Worm (Caenorhabditis elegans) whole organism, L4 larva: ENCODE data around the gene srw-35.

Experiments used
- F10B5.3 ChIP-seq: sonication (generic microtip); optimal IDR thresholded peaks from 2 replicates; lab custom pipeline; 2016; ENCODE audit warnings: mild to moderate bottlenecking, missing genetic modification characterization, missing compliant biosample characterization
- F26F4.8 ChIP-seq: fragments of 200-800 bp; sonication (Bioruptor generic); conservative IDR thresholded peaks from 2 replicates; pipeline ENCODE4 v1.3.6; 2022; ENCODE audit warnings: missing genetic modification characterization, missing compliant biosample characterization
- F49E8.2 ChIP-seq: sonication (generic microtip); optimal IDR thresholded peaks from 2 replicates; lab custom pipeline; 2016; ENCODE audit warnings: missing compliant biosample characterization, mild to moderate bottlenecking, missing genetic modification characterization, borderline replicate concordance
- Y48G9A.11 ChIP-seq: fragments of 200-800 bp; sonication (Bioruptor generic); IDR thresholded peaks from 2 replicates; pipeline ENCODE4 v1.3.6; 2022; ENCODE audit warnings: missing genetic modification reagents, missing genetic modification characterization, missing compliant biosample characterization
- Y5F2A.4 ChIP-seq: fragments of 200-800 bp; sonication (Bioruptor generic); optimal IDR thresholded peaks from 2 replicates; lab custom pipeline; 2018; ENCODE audit warnings: mild to moderate bottlenecking, missing genetic modification characterization, missing compliant biosample characterization
- ZK337.2 ChIP-seq: fragments of 200-800 bp; sonication (Bioruptor generic); IDR thresholded peaks from 2 replicates; pipeline ENCODE4 v1.3.6; 2022; ENCODE audit warnings: missing genetic modification reagents, missing genetic modification characterization, missing compliant biosample characterization
- ZK546.5 ChIP-seq, 2 experiments: sonication (generic microtip); optimal IDR thresholded peaks; 2 replicates each; lab custom pipeline; 2017; ENCODE audit warnings: missing biosample characterization in 2 of 2, missing genetic modification characterization in 2 of 2
- aha-1 ChIP-seq: fragments of 150-350 bp; peaks from one replicate; lab custom pipeline; 2014; ENCODE audit warnings: missing biosample characterization, missing genetic modification characterization
- arid-1 ChIP-seq: fragments of 200-800 bp; sonication (Bioruptor generic); conservative IDR thresholded peaks from 2 replicates; pipeline ENCODE4 v1.3.6; 2022; ENCODE audit warnings: missing genetic modification reagents, missing genetic modification characterization, missing compliant biosample characterization
- ceh-20 ChIP-seq: fragments of 200-800 bp; sonication (Bioruptor generic); IDR thresholded peaks from 2 replicates; pipeline ENCODE4 v1.3.6; 2022; ENCODE audit warnings: missing genetic modification reagents, missing genetic modification characterization, missing compliant biosample characterization
- ceh-32 ChIP-seq: sonication (generic microtip); optimal IDR thresholded peaks from 2 replicates; lab custom pipeline; 2016; ENCODE audit warnings: mild to moderate bottlenecking, missing genetic modification characterization, missing compliant biosample characterization; ENCODE audit not compliant: poor library complexity
- ceh-44 ChIP-seq: fragments of 200-800 bp; sonication (Bioruptor generic); IDR thresholded peaks from 2 replicates; pipeline ENCODE4 v1.3.6; 2022; ENCODE audit warnings: missing genetic modification reagents, missing genetic modification characterization, missing compliant biosample characterization
- ces-1 ChIP-seq: fragments of 150-350 bp; sonication (generic microtip); optimal IDR thresholded peaks from 4 replicates; lab custom pipeline; 2014; ENCODE audit warnings: missing biosample characterization, missing genetic modification reagents, missing genetic modification characterization
- cey-2 ChIP-seq: sonication (generic microtip); optimal IDR thresholded peaks from 3 replicates; lab custom pipeline; 2017; ENCODE audit warnings: missing genetic modification characterization, mild to moderate bottlenecking, missing compliant biosample characterization, antibody characterized with exemption, borderline replicate concordance; ENCODE audit not compliant: insufficient read depth
- daf-19 ChIP-seq: fragments of 200-800 bp; sonication (Bioruptor generic); conservative IDR thresholded peaks from 2 replicates; pipeline ENCODE4 v1.3.6; 2022; ENCODE audit warnings: missing genetic modification characterization, missing compliant biosample characterization
- daf-8 ChIP-seq: fragments of 200-800 bp; sonication (Bioruptor generic); IDR thresholded peaks from 2 replicates; pipeline ENCODE4 v1.3.6; 2022; ENCODE audit warnings: missing genetic modification characterization, missing compliant biosample characterization
- dve-1 ChIP-seq: sonication (generic microtip); optimal IDR thresholded peaks from 2 replicates; lab custom pipeline; 2017; ENCODE audit warnings: antibody characterized with exemption, mild to moderate bottlenecking, missing genetic modification characterization, missing compliant biosample characterization; ENCODE audit not compliant: insufficient read depth
- egl-27 ChIP-seq: sonication (generic microtip); optimal IDR thresholded peaks from 3 replicates; lab custom pipeline; 2017; ENCODE audit warnings: missing biosample characterization, missing genetic modification reagents, missing genetic modification characterization
- egl-43 ChIP-seq: fragments of 200-800 bp; sonication (Bioruptor generic); IDR thresholded peaks from 2 replicates; pipeline ENCODE4 v1.3.6; 2022; ENCODE audit warnings: missing genetic modification reagents, missing genetic modification characterization, missing compliant biosample characterization
- hif-1 ChIP-seq, 2 experiments: sonication (generic microtip); optimal IDR thresholded peaks; 2 replicates each; lab custom pipeline; 2016 to 2017; ENCODE audit warnings: missing compliant biosample characterization in 2 of 2, missing genetic modification characterization in 2 of 2, missing genetic modification reagents in 2 of 2, missing genotype in 2 of 2, mild to moderate bottlenecking in 1 of 2
- hmg-1.1 ChIP-seq: fragments of 200-800 bp; sonication (Bioruptor generic); IDR thresholded peaks from 2 replicates; pipeline ENCODE4 v1.3.6; 2022; ENCODE audit warnings: missing genetic modification reagents, missing genetic modification characterization, missing compliant biosample characterization
- lim-7 ChIP-seq: fragments of 200-800 bp; sonication (Bioruptor generic); IDR thresholded peaks from 2 replicates; pipeline ENCODE4 v1.3.6; 2022; ENCODE audit warnings: missing genetic modification characterization, missing compliant biosample characterization
- lsy-2 ChIP-seq, 2 experiments: fragments of 150-350 bp in 1 of 2; sonication (generic microtip) in 1 of 2; optimal IDR thresholded peaks; 2 replicates each; lab custom pipeline; 2014 to 2017; ENCODE audit warnings: missing biosample characterization in 2 of 2, missing genetic modification characterization in 2 of 2
- madf-5 ChIP-seq, 2 experiments: fragments of 200-800 bp; sonication (Bioruptor generic); IDR thresholded peaks; 2 replicates each; pipeline ENCODE4 v1.3.6; 2022; ENCODE audit warnings: missing compliant biosample characterization in 2 of 2, missing genetic modification characterization in 2 of 2
- mxl-2 ChIP-seq: fragments of 200-800 bp; sonication (Bioruptor generic); conservative IDR thresholded peaks from 2 replicates; pipeline ENCODE4 v1.3.6; 2022; ENCODE audit warnings: missing genetic modification reagents, missing genetic modification characterization, missing compliant biosample characterization
- nhr-102 ChIP-seq: sonication (generic microtip); optimal IDR thresholded peaks from 2 replicates; lab custom pipeline; 2016; ENCODE audit warnings: mild to moderate bottlenecking, missing genetic modification characterization, moderate library complexity, missing compliant biosample characterization
- nhr-11 ChIP-seq: fragments of 150-350 bp; optimal IDR thresholded peaks from 2 replicates; lab custom pipeline; 2014; ENCODE audit warnings: missing biosample characterization, missing genetic modification characterization
- nhr-237 ChIP-seq: sonication (generic microtip); optimal IDR thresholded peaks from 2 replicates; lab custom pipeline; 2017; ENCODE audit warnings: missing biosample characterization, missing genetic modification characterization
- nhr-25 ChIP-seq: sonication (generic microtip); optimal IDR thresholded peaks from 2 replicates; lab custom pipeline; 2017; ENCODE audit warnings: missing genetic modification characterization, mild to moderate bottlenecking, missing compliant biosample characterization, antibody characterized with exemption, moderate library complexity, borderline replicate concordance; ENCODE audit not compliant: insufficient read depth
- nhr-41 ChIP-seq: fragments of 200-800 bp; sonication (Bioruptor generic); IDR thresholded peaks from 2 replicates; pipeline ENCODE4 v1.3.6; 2022; ENCODE audit warnings: missing genetic modification reagents, missing genetic modification characterization, missing compliant biosample characterization
- nhr-76 ChIP-seq: fragments of 150-350 bp; optimal IDR thresholded peaks from 2 replicates; lab custom pipeline; 2014; ENCODE audit warnings: missing biosample characterization, missing genetic modification characterization
- php-3 ChIP-seq: fragments of 200-800 bp; sonication (Bioruptor generic); IDR thresholded peaks from 2 replicates; pipeline ENCODE4 v1.3.6; 2022; ENCODE audit warnings: missing genetic modification reagents, missing genetic modification characterization, missing compliant biosample characterization
- pqm-1 ChIP-seq: sonication (generic microtip); optimal IDR thresholded peaks from 2 replicates; lab custom pipeline; 2017; ENCODE audit warnings: missing biosample characterization, missing genetic modification characterization
- sdz-12 ChIP-seq: fragments of 200-800 bp; sonication (Bioruptor generic); optimal IDR thresholded peaks from 2 replicates; lab custom pipeline; 2018; ENCODE audit warnings: mild to moderate bottlenecking, missing genetic modification characterization, missing compliant biosample characterization
- tra-1 ChIP-seq: fragments of 200-800 bp; sonication (Bioruptor generic); IDR thresholded peaks from 2 replicates; pipeline ENCODE4 v1.3.6; 2022; ENCODE audit warnings: missing genetic modification reagents, missing genetic modification characterization, missing compliant biosample characterization
- unc-39 ChIP-seq: sonication (generic microtip); optimal IDR thresholded peaks from 2 replicates; lab custom pipeline; 2017; ENCODE audit warnings: missing biosample characterization, missing genetic modification characterization
- vab-7 ChIP-seq: fragments of 200-800 bp; sonication (Bioruptor generic); IDR thresholded peaks from 2 replicates; pipeline ENCODE4 v1.3.6; 2022; ENCODE audit warnings: missing genetic modification reagents, missing genetic modification characterization, missing compliant biosample characterization
- zag-1 ChIP-seq: fragments of 150-350 bp; optimal IDR thresholded peaks from 2 replicates; lab custom pipeline; 2014; ENCODE audit warnings: missing biosample characterization, missing genetic modification characterization
- zfp-2 ChIP-seq: sonication (generic microtip); optimal IDR thresholded peaks from 2 replicates; lab custom pipeline; 2016; ENCODE audit warnings: mild to moderate bottlenecking, missing genetic modification characterization, missing compliant biosample characterization
- zip-2 ChIP-seq: fragments of 150-350 bp; optimal IDR thresholded peaks from 2 replicates; lab custom pipeline; 2014; ENCODE audit warnings: missing biosample characterization, missing genetic modification characterization
- ztf-11 ChIP-seq: fragments of 150-350 bp; optimal IDR thresholded peaks from 2 replicates; lab custom pipeline; 2014; ENCODE audit warnings: missing biosample characterization, missing genetic modification characterization

srw-35 gene

ce11 chrV:16471995-16472563 is at the start of gene srw-35:
TSS of gene srw-35 (plus strand) at chrV:16472513.
- TF ChIP-seq pqm-1 = no peak
- TF ChIP-seq F49E8.2 (tag; lab: Kevin White, UChicago) = no peak
- 0 out of 2 replicates have a peak, but pooled peaks have one; percentile 19 for TF ChIP-seq php-3

ce11 chrV:16424428-16424827 is 47.9 kb upstream of the srw-35 start, which contains the start of gene srw-29:
TSS of gene srw-29 (minus strand) at chrV:16424528.
- TF ChIP-seq ceh-20 (GFP tag; lab: Robert Waterston, UW) (no peak), pqm-1 (no peak), daf-19 (GFP tag; lab: Robert Waterston, UW) (no peak), F10B5.3 (tag; lab: Kevin White, UChicago) (no peak), nhr-11 (tag; lab: Kevin White, UChicago) (no peak), F49E8.2 (tag; lab: Kevin White, UChicago) (no peak), lim-7 (no peak), hif-1 (tag; optimal IDR thresholded peaks at IDR 0.05; lab: Kevin White, UChicago) (no peak), zfp-2 (no peak), ceh-32 (no peak), vab-7 (no peak), egl-27 (tag; lab: Kevin White, UChicago) (no peak), nhr-25 (tag; lab: Kevin White, UChicago) (no peak), ces-1 (GFP tag; lab: Kevin White, UChicago) (no peak), Y48G9A.11 (no peak), hmg-1.1 (GFP tag; lab: Robert Waterston, UW) (no peak), nhr-102 (tag; lab: Kevin White, UChicago) (no peak), cey-2 (tag; lab: Kevin White, UChicago) (no peak), nhr-76 (tag; lab: Kevin White, UChicago) (no peak)

- TF ChIP-seq F26F4.8 (GFP tag; lab: Robert Waterston, UW) (no peak), ztf-11 (no peak), Y5F2A.4 (GFP tag; lab: Kevin White, UChicago) (no peak), ZK337.2 (no peak), zag-1 (tag; lab: Kevin White, UChicago) (no peak), madf-5 (GFP tag; IDR thresholded peaks at IDR 0.05; lab: Robert Waterston, UW) (no peak), nhr-237 (tag; lab: Kevin White, UChicago) (no peak), nhr-76 (tag; lab: Kevin White, UChicago) (no peak), zip-2 (no peak), aha-1 (tag; lab: Kevin White, UChicago) (no peak), daf-8 (GFP tag; lab: Robert Waterston, UW) (no peak), vab-7 (no peak), arid-1 (GFP tag; lab: Robert Waterston, UW) (no peak), ceh-44 (no peak), mxl-2 (GFP tag; lab: Robert Waterston, UW) (no peak)
Observed at ce11 chrV:16429503-16429902, 42.8 kb upstream of the srw-35 start, which contains the start of gene F26D2.10. TSS of gene F26D2.10 (minus strand) at chrV:16429603.

- TF ChIP-seq tra-1 (GFP tag; lab: Robert Waterston, UW) (no peak), egl-43 (GFP tag; lab: Robert Waterston, UW) (no peak), zag-1 (tag; lab: Kevin White, UChicago) (no peak), dve-1 (tag; lab: Kevin White, UChicago) (no peak), lsy-2 (tag; optimal IDR thresholded peaks at IDR 0.05; lab: Kevin White, UChicago) (no peak), sdz-12 (GFP tag; lab: Kevin White, UChicago) (no peak), vab-7 (no peak), mxl-2 (GFP tag; lab: Robert Waterston, UW) (no peak), nhr-41 (GFP tag; lab: Robert Waterston, UW) (no peak), unc-39 (tag; lab: Kevin White, UChicago) (no peak), ZK546.5 (tag; optimal IDR thresholded peaks at IDR 0.05; lab: Kevin White, UChicago) (no peak), daf-8 (GFP tag; lab: Robert Waterston, UW) (no peak), lim-7 (no peak)
Observed at ce11 chrV:16429940-16430339, 42.4 kb upstream of the srw-35 start, which contains the start of gene str-73. TSS of gene str-73 (plus strand) at chrV:16430240.
